Fruit fly (Drosophila melanogaster) whole organism, embryonic: ENCODE data around the gene dsf.

Experiments used
- Abd-B ChIP-seq: fragments of 200-800 bp; sonication (Bioruptor generic); optimal IDR thresholded peaks from 2 replicates; lab custom pipeline; 2018; ENCODE audit warnings: missing biosample characterization, mild to moderate bottlenecking, missing genetic modification characterization, moderate library complexity
- CG14667 ChIP-seq: fragments of 200-800 bp; sonication (Bioruptor generic); IDR thresholded peaks from 2 replicates; pipeline ENCODE4 v1.3.6; 2022; ENCODE audit warnings: missing biosample characterization, missing genetic modification characterization
- CG1529 ChIP-seq: fragments of 200-800 bp; sonication (Bioruptor generic); optimal IDR thresholded peaks from 3 replicates; lab custom pipeline; 2018; ENCODE audit warnings: missing biosample characterization, missing genetic modification characterization
- CG1603 ChIP-seq: fragments of 200-800 bp; sonication (Bioruptor generic); optimal IDR thresholded peaks from 2 replicates; lab custom pipeline; 2019; ENCODE audit warnings: missing biosample characterization, mild to moderate bottlenecking, missing genetic modification characterization, moderate library complexity
- CG17802 ChIP-seq: fragments of 200-800 bp; sonication (Bioruptor generic); optimal IDR thresholded peaks from 2 replicates; lab custom pipeline; 2018; ENCODE audit warnings: missing biosample characterization, mild to moderate bottlenecking, missing genetic modification characterization, moderate library complexity
- CG18011 ChIP-seq: fragments of 200-800 bp; sonication (Bioruptor generic); optimal IDR thresholded peaks from 2 replicates; lab custom pipeline; 2017; ENCODE audit warnings: missing biosample characterization, missing genetic modification characterization, mild to moderate bottlenecking, moderate library complexity, missing genotype
- CG1832 ChIP-seq: fragments of 200-800 bp; sonication (Bioruptor generic); optimal IDR thresholded peaks from 2 replicates; lab custom pipeline; 2017; ENCODE audit warnings: missing biosample characterization, mild to moderate bottlenecking, missing genetic modification characterization, inconsistent platforms
- CG2712 ChIP-seq: fragments of 200-800 bp; optimal IDR thresholded peaks from 3 replicates; lab custom pipeline; 2019; ENCODE audit warnings: missing biosample characterization, mild to moderate bottlenecking, missing genetic modification characterization, moderate library complexity
- CG30431 ChIP-seq: fragments of 200-800 bp; sonication (Bioruptor generic); optimal IDR thresholded peaks from 2 replicates; lab custom pipeline; 2017; ENCODE audit warnings: missing biosample characterization, missing genetic modification characterization
- CG3065 ChIP-seq: fragments of 200-800 bp; sonication (Bioruptor generic); optimal IDR thresholded peaks from 2 replicates; lab custom pipeline; 2016; ENCODE audit warnings: missing biosample characterization, missing genetic modification characterization
- CG34224 ChIP-seq: fragments of 200-800 bp; sonication (Bioruptor generic); IDR thresholded peaks from 3 replicates; pipeline ENCODE4 v1.3.6; 2022; ENCODE audit warnings: missing biosample characterization, missing genetic modification characterization; ENCODE audit not compliant: partially characterized antibody
- CG34376 ChIP-seq: fragments of 200-800 bp; sonication (Bioruptor generic); optimal IDR thresholded peaks from 2 replicates; lab custom pipeline; 2018; ENCODE audit warnings: missing biosample characterization, mild to moderate bottlenecking, missing genetic modification characterization
- CG3726 ChIP-seq: fragments of 200-800 bp; sonication (Bioruptor generic); IDR thresholded peaks from 3 replicates; pipeline ENCODE4, ENCODE4 v1.3.6; 2022; ENCODE audit warnings: missing biosample characterization, missing genetic modification characterization
- CG43689 ChIP-seq: fragments of 200-800 bp; sonication (Bioruptor generic); IDR thresholded peaks from 2 replicates; pipeline ENCODE4 v1.3.6; 2022; ENCODE audit warnings: missing biosample characterization, missing genetic modification characterization
- CG6254 ChIP-seq: fragments of 200-800 bp; sonication (Bioruptor generic); optimal IDR thresholded peaks from 3 replicates; lab custom pipeline; 2017; ENCODE audit warnings: mild to moderate bottlenecking, missing biosample characterization, missing genetic modification reagents, missing genetic modification characterization
- CG7963 ChIP-seq: fragments of 200-800 bp; sonication (Bioruptor generic); IDR thresholded peaks from 3 replicates; pipeline ENCODE4 v1.3.6; 2022; ENCODE audit warnings: missing biosample characterization, missing genetic modification characterization; ENCODE audit not compliant: partially characterized antibody
- CG9876 ChIP-seq: fragments of 200-800 bp; sonication (Bioruptor generic); optimal IDR thresholded peaks from 2 replicates; lab custom pipeline; 2016; ENCODE audit warnings: missing biosample characterization, missing genetic modification characterization
- D ChIP-seq, 2 experiments: fragments of 200-800 bp in 1 of 2; fragments of >200 bp in 1 of 2; sonication (Bioruptor generic) in 1 of 2; optimal IDR thresholded peaks; 2 replicates in 1 of 2; 3 replicates in 1 of 2; lab custom pipeline; 2017; ENCODE audit warnings: mild to moderate bottlenecking in 1 of 2, missing biosample characterization in 1 of 2, missing genetic modification characterization in 1 of 2, missing genetic modification reagents in 1 of 2
- Deaf1 ChIP-seq: fragments of 200-800 bp; optimal IDR thresholded peaks from 3 replicates; lab custom pipeline; 2019; ENCODE audit warnings: missing biosample characterization, mild to moderate bottlenecking, missing genetic modification characterization, moderate library complexity
- Eip74EF ChIP-seq, 2 experiments: fragments of 200-800 bp in 1 of 2; fragments of >200 bp in 1 of 2; sonication (Bioruptor generic) in 1 of 2; optimal IDR thresholded peaks; 2 replicates each; lab custom pipeline; 2017 to 2019; ENCODE audit warnings: missing biosample characterization in 2 of 2, missing genetic modification characterization in 2 of 2, mild to moderate bottlenecking in 1 of 2, moderate library complexity in 1 of 2
- Fer1 ChIP-seq: fragments of 200-800 bp; sonication (Bioruptor generic); optimal IDR thresholded peaks from 2 replicates; lab custom pipeline; 2017; ENCODE audit warnings: missing biosample characterization, mild to moderate bottlenecking, missing genetic modification characterization
- Gug ChIP-seq: fragments of 200-800 bp; sonication (Bioruptor generic); IDR thresholded peaks from 4 replicates; pipeline ENCODE4 v1.3.6; 2022; ENCODE audit warnings: missing biosample characterization, missing genetic modification characterization
- Hey ChIP-seq: fragments of 200-800 bp; sonication (Bioruptor generic); optimal IDR thresholded peaks from 3 replicates; lab custom pipeline; 2018; ENCODE audit warnings: missing biosample characterization, mild to moderate bottlenecking, missing genetic modification characterization
- Lpt ChIP-seq: fragments of >200 bp; optimal IDR thresholded peaks from 2 replicates; lab custom pipeline; 2018; ENCODE audit warnings: missing biosample characterization, missing genetic modification characterization
- Mad ChIP-seq: fragments of 200-800 bp; sonication (Bioruptor generic); optimal IDR thresholded peaks from 2 replicates; lab custom pipeline; 2016; ENCODE audit warnings: missing biosample characterization, missing genetic modification characterization
- Mes4 ChIP-seq: fragments of 200-800 bp; sonication (Bioruptor generic); optimal IDR thresholded peaks from 2 replicates; lab custom pipeline; 2016; ENCODE audit warnings: missing biosample characterization, missing genetic modification characterization
- Mrtf ChIP-seq: fragments of 200-800 bp; sonication (Bioruptor generic); IDR thresholded peaks from 3 replicates; pipeline ENCODE4 v1.3.6; 2022; ENCODE audit warnings: missing biosample characterization, missing genetic modification characterization
- NK7.1 ChIP-seq: fragments of 200-800 bp; sonication (Bioruptor generic); optimal IDR thresholded peaks from 3 replicates; lab custom pipeline; 2016; ENCODE audit warnings: missing biosample characterization, missing genetic modification characterization
- Rx ChIP-seq: fragments of 200-800 bp; sonication (Bioruptor generic); IDR thresholded peaks from 2 replicates; pipeline ENCODE4 v1.3.6; 2022; ENCODE audit warnings: missing biosample characterization, missing genetic modification characterization
- Six4 ChIP-seq: fragments of 200-800 bp; sonication (Bioruptor generic); optimal IDR thresholded peaks from 2 replicates; lab custom pipeline; 2016; ENCODE audit warnings: missing biosample characterization, missing genetic modification characterization
- Ssrp ChIP-seq: fragments of 200-800 bp; sonication (Bioruptor generic); optimal IDR thresholded peaks from 2 replicates; lab custom pipeline; 2018; ENCODE audit warnings: missing biosample characterization, mild to moderate bottlenecking, missing genetic modification characterization, moderate library complexity
- Vsx1 ChIP-seq: fragments of 200-800 bp; sonication (Bioruptor generic); optimal IDR thresholded peaks from 2 replicates; lab custom pipeline; 2017; ENCODE audit warnings: missing biosample characterization, mild to moderate bottlenecking, missing genetic modification characterization, missing genetic modification reagents
- cwo ChIP-seq: fragments of 200-800 bp; sonication (Bioruptor generic); optimal IDR thresholded peaks from 3 replicates; lab custom pipeline; 2017; ENCODE audit warnings: missing biosample characterization, missing genetic modification characterization, mild to moderate bottlenecking, moderate library complexity, missing genetic modification reagents
- dysf ChIP-seq: fragments of 200-800 bp; sonication (Bioruptor generic); IDR thresholded peaks from 3 replicates; pipeline ENCODE4 v1.3.6; 2022; ENCODE audit warnings: missing biosample characterization, missing genetic modification characterization
- her ChIP-seq: fragments of 200-800 bp; sonication (Bioruptor generic); optimal IDR thresholded peaks from 2 replicates; lab custom pipeline; 2016; ENCODE audit warnings: missing biosample characterization, missing genetic modification characterization
- kay ChIP-seq: fragments of 200-800 bp; sonication (Bioruptor generic); optimal IDR thresholded peaks from 2 replicates; lab custom pipeline; 2016; ENCODE audit warnings: missing biosample characterization, missing genetic modification characterization
- onecut ChIP-seq: fragments of 200-800 bp; sonication (Bioruptor generic); IDR thresholded peaks from 2 replicates; pipeline ENCODE4 v1.3.6; 2022; ENCODE audit warnings: missing biosample characterization, missing genetic modification characterization
- pros ChIP-seq: fragments of 200-800 bp; sonication (Bioruptor generic); optimal IDR thresholded peaks from 3 replicates; lab custom pipeline; 2019; ENCODE audit warnings: missing biosample characterization, mild to moderate bottlenecking, missing genetic modification characterization, moderate library complexity
- repo ChIP-seq: fragments of 200-800 bp; sonication (Bioruptor generic); optimal IDR thresholded peaks from 2 replicates; lab custom pipeline; 2016; ENCODE audit warnings: missing biosample characterization, missing genetic modification characterization
- sc ChIP-seq, 3 experiments: fragments of >200 bp in 2 of 3; fragments of 200-800 bp in 1 of 3; sonication (Bioruptor generic) in 1 of 3; optimal IDR thresholded peaks; 2 replicates in 2 of 3; 3 replicates in 1 of 3; lab custom pipeline; 2017; ENCODE audit warnings: mild to moderate bottlenecking in 1 of 3, missing biosample characterization in 1 of 3, missing genetic modification characterization in 1 of 3, missing genetic modification reagents in 1 of 3
- sna ChIP-seq: fragments of 200-800 bp; sonication (Bioruptor generic); IDR thresholded peaks from 2 replicates; pipeline ENCODE4 v1.3.6; 2022; ENCODE audit warnings: missing biosample characterization, missing genetic modification characterization; ENCODE audit not compliant: partially characterized antibody
- sr ChIP-seq: fragments of 200-800 bp; sonication (Bioruptor generic); IDR thresholded peaks from 3 replicates; pipeline ENCODE4 v1.3.6; 2022; ENCODE audit warnings: missing biosample characterization, missing genetic modification characterization
- trem ChIP-seq: fragments of 200-800 bp; optimal IDR thresholded peaks from 3 replicates; lab custom pipeline; 2019; ENCODE audit warnings: missing biosample characterization, mild to moderate bottlenecking, missing genetic modification characterization, moderate library complexity
- tup ChIP-seq: fragments of 200-800 bp; sonication (Bioruptor generic); optimal IDR thresholded peaks from 2 replicates; lab custom pipeline; 2016; ENCODE audit warnings: missing biosample characterization, mild to moderate bottlenecking, missing genetic modification characterization, moderate library complexity
- twi ChIP-seq: fragments of 200-800 bp; optimal IDR thresholded peaks from 2 replicates; lab custom pipeline; 2019; ENCODE audit warnings: missing biosample characterization, mild to moderate bottlenecking, missing genetic modification characterization, moderate library complexity
- zen2 ChIP-seq: fragments of 200-800 bp; sonication (Bioruptor generic); IDR thresholded peaks from 3 replicates; pipeline ENCODE4 v1.3.6; 2022; ENCODE audit warnings: missing biosample characterization, missing genetic modification characterization; ENCODE audit not compliant: partially characterized antibody
- zf30C ChIP-seq: fragments of 200-800 bp; sonication (Bioruptor generic); optimal IDR thresholded peaks from 3 replicates; lab custom pipeline; 2018; ENCODE audit warnings: missing biosample characterization, mild to moderate bottlenecking, missing genetic modification characterization

dsf gene

dm6 chr2L:5927363-5927762 is 1.6 kb downstream of the dsf start:
- TF ChIP-seq CG34376 (GFP tag; lab: Kevin White, UChicago) (no peak), D (optimal IDR thresholded peaks at IDR 0.05; lab: Kevin White, UChicago) (no peak), D (GFP tag; optimal IDR thresholded peaks at IDR 0.05; lab: Kevin White, UChicago) (peak; percentile 60), Abd-B (GFP tag; lab: Kevin White, UChicago) (no peak), Hey (tag; lab: Kevin White, UChicago) (peak; percentile 81), sr (GFP tag; lab: Robert Waterston, UW) (no peak), Mrtf (GFP tag; lab: Robert Waterston, UW) (peak; percentile 14; the same call in 1 of the 3 replicates), kay (no peak), trem (tag; lab: Kevin White, UChicago) (no peak), CG6254 (no peak), Vsx1 (GFP tag; lab: Kevin White, UChicago) (no peak), dysf (GFP tag; lab: Robert Waterston, UW) (0 out of 3 replicates have a peak, but pooled peaks have one; percentile 5), NK7.1 (GFP tag; lab: Kevin White, UChicago) (no peak), CG1603 (tag; lab: Kevin White, UChicago) (no peak), pros (no peak), CG3065 (GFP tag; lab: Kevin White, UChicago) (no peak), Ssrp (tag; lab: Kevin White, UChicago) (no peak), sna (no peak), her (GFP tag; lab: Kevin White, UChicago) (no peak), CG1529 (GFP tag; lab: Kevin White, UChicago) (no peak), Six4 (GFP tag; lab: Kevin White, UChicago) (no peak), CG9876 (GFP tag; lab: Kevin White, UChicago) (no peak), cwo (GFP tag; lab: Kevin White, UChicago) (no peak), Lpt (GFP tag; lab: Kevin White, UChicago) (no peak), Rx (GFP tag; lab: Robert Waterston, UW) (no peak)

dm6 chr2L:5943229-5944078 is 17.7 kb downstream of the dsf start, which contains the start of the genes Sfp26Ad and Gpdh1:
Gene Sfp26Ad, minus strand, starts transcription at chr2L:5943304.
Gene Gpdh1, plus strand, starts transcription at chr2L:5943643.
- no peak for TF ChIP-seq CG43689
- peak; percentile 84 for TF ChIP-seq Fer1
- 0 out of 3 replicates have a peak, but pooled peaks have one; percentile 4 for TF ChIP-seq CG3726
- peak; percentile 50; the same call in 3 of the 4 replicates for TF ChIP-seq Gug (GFP tag; lab: Robert Waterston, UW)
- TF ChIP-seq zf30C (GFP tag; lab: Kevin White, UChicago) = no peak
- TF ChIP-seq onecut (GFP tag; lab: Robert Waterston, UW) = peak; percentile 45
- TF ChIP-seq CG1832 = no peak
- no peak for TF ChIP-seq pros
- peak; percentile 48 for TF ChIP-seq CG30431 (GFP tag; lab: Kevin White, UChicago)
- peak; percentile 45 for TF ChIP-seq CG14667 (GFP tag; lab: Robert Waterston, UW)
- TF ChIP-seq repo (GFP tag; lab: Kevin White, UChicago) = peak; percentile 72
- peak; percentile 68 for TF ChIP-seq CG2712 (tag; lab: Kevin White, UChicago)
- TF ChIP-seq CG7963 (GFP tag; lab: Robert Waterston, UW) = no peak; the same call in 2 of the 3 replicates
- no peak for TF ChIP-seq sc (optimal IDR thresholded peaks at IDR 0.05; lab: Kevin White, UChicago)
- no peak for TF ChIP-seq sc (GFP tag; optimal IDR thresholded peaks at IDR 0.05; lab: Kevin White, UChicago)
- no peak for TF ChIP-seq zen2 (GFP tag; lab: Robert Waterston, UW)
- TF ChIP-seq CG17802 (tag; lab: Kevin White, UChicago) = peak; percentile 17
- peak in 1 of 2 experiments; percentile 38 for TF ChIP-seq Eip74EF (GFP tag; optimal IDR thresholded peaks at IDR 0.05; lab: Kevin White, UChicago)
- peak; percentile 65 for TF ChIP-seq Mes4
- peak; percentile 26 for TF ChIP-seq twi (tag; lab: Kevin White, UChicago)
- TF ChIP-seq Deaf1 (tag; lab: Kevin White, UChicago) = peak; percentile 42
- peak; percentile 22; the same call in 1 of the 3 replicates for TF ChIP-seq CG34224 (GFP tag; lab: Robert Waterston, UW)
- peak; percentile 62 for TF ChIP-seq CG18011 (GFP tag; lab: Kevin White, UChicago)
- TF ChIP-seq Mad (GFP tag; lab: Kevin White, UChicago) = peak; percentile 80
- TF ChIP-seq tup (GFP tag; lab: Kevin White, UChicago) = peak; percentile 69
